Worm (Caenorhabditis elegans) whole organism, L3 larva: ENCODE measurements around the gene F32D8.4.

Experiments
- ceh-28 ChIP-seq: fragments of 150-350 bp; optimal IDR thresholded peaks from 2 replicates; lab custom pipeline; 2014; ENCODE audit warnings: missing biosample characterization, missing genetic modification reagents, missing genetic modification characterization
- ceh-82 ChIP-seq: fragments of 150-350 bp; optimal IDR thresholded peaks from 2 replicates; lab custom pipeline; 2014; ENCODE audit warnings: missing biosample characterization, missing genetic modification characterization
- daf-12 ChIP-seq: fragments of 150-350 bp; optimal IDR thresholded peaks from 2 replicates; lab custom pipeline; 2014; ENCODE audit warnings: missing biosample characterization, missing genetic modification reagents, missing genetic modification characterization
- egl-5 ChIP-seq: fragments of 150-350 bp; optimal IDR thresholded peaks from 2 replicates; lab custom pipeline; 2017; ENCODE audit warnings: missing biosample characterization, missing genetic modification reagents, missing genetic modification characterization, inconsistent platforms
- elt-3 ChIP-seq, 3 experiments: fragments of 150-350 bp in 1 of 3; sonication (generic microtip) in 2 of 3; optimal IDR thresholded peaks; 2 replicates in 2 of 3; 4 replicates in 1 of 3; lab custom pipeline; 2014 to 2017; ENCODE audit warnings: missing biosample characterization in 3 of 3, missing genetic modification characterization in 3 of 3
- fkh-2 ChIP-seq: fragments of 150-350 bp; optimal IDR thresholded peaks from 2 replicates; lab custom pipeline; 2014; ENCODE audit warnings: missing biosample characterization, missing genetic modification reagents, missing genetic modification characterization
- jun-1 ChIP-seq: fragments of 150-350 bp; optimal IDR thresholded peaks from 2 replicates; lab custom pipeline; 2014; ENCODE audit warnings: missing biosample characterization, missing genetic modification reagents, missing genetic modification characterization
- lsy-12 ChIP-seq: sonication (generic microtip); optimal IDR thresholded peaks from 2 replicates; lab custom pipeline; 2016; ENCODE audit warnings: mild to moderate bottlenecking, missing genetic modification characterization, missing compliant biosample characterization
- nfya-1 ChIP-seq: sonication (generic microtip); optimal IDR thresholded peaks from 2 replicates; lab custom pipeline; 2017; ENCODE audit warnings: missing genetic modification characterization, mild to moderate bottlenecking, missing compliant biosample characterization, antibody characterized with exemption, moderate library complexity; ENCODE audit not compliant: insufficient read depth
- nhr-12 ChIP-seq: fragments of 150-350 bp; optimal IDR thresholded peaks from 2 replicates; lab custom pipeline; 2014; ENCODE audit warnings: missing biosample characterization, missing genetic modification characterization
- nhr-237 ChIP-seq: fragments of 150-350 bp; optimal IDR thresholded peaks from 2 replicates; lab custom pipeline; 2014; ENCODE audit warnings: missing biosample characterization, missing genetic modification characterization
- nhr-25 ChIP-seq: sonication (generic microtip); optimal IDR thresholded peaks from 2 replicates; lab custom pipeline; 2017; ENCODE audit warnings: missing biosample characterization, missing genetic modification characterization
- nhr-28 ChIP-seq: fragments of 150-350 bp; optimal IDR thresholded peaks from 2 replicates; lab custom pipeline; 2014; ENCODE audit warnings: missing biosample characterization, missing genetic modification characterization
- nhr-67 ChIP-seq: fragments of 150-350 bp; optimal IDR thresholded peaks from 2 replicates; lab custom pipeline; 2014; ENCODE audit warnings: missing biosample characterization, missing genetic modification characterization
- nhr-77 ChIP-seq: fragments of 150-350 bp; optimal IDR thresholded peaks from 2 replicates; lab custom pipeline; 2014; ENCODE audit warnings: missing biosample characterization, missing genetic modification characterization
- pqm-1 ChIP-seq: fragments of 150-350 bp; optimal IDR thresholded peaks from 2 replicates; lab custom pipeline; 2017; ENCODE audit warnings: missing biosample characterization, missing genetic modification characterization, inconsistent platforms
- ztf-11 ChIP-seq: fragments of 150-350 bp; optimal IDR thresholded peaks from 2 replicates; lab custom pipeline; 2014; ENCODE audit warnings: missing biosample characterization, missing genetic modification characterization

Gene F32D8.4

DNA sequence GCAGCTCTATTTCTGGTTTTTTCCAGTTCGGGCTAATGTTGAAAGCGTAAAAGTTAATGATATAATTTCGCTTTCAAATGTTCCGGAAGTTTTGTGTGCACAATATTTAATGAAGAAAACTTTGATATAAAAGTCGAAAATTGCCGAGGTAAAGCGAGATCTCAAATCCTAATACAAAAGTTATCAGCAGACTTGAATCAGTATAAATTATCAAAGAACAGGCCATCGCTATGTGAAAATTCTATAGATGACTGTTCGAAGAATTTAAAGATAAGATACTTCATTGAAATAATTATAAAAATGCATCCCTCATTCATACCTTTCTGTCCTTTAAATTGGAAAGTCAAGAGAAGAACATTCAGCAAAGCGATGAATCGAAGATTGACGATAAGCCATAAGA is 46.5 kb downstream of the F32D8.4 start, which contains the start of gene C29A12.6:
C29A12.6 (plus strand) TSS at position 301 of the 400 bp plus-strand sequence.
- no peak for TF ChIP-seq nhr-12 (tag; lab: Kevin White, UChicago)
- TF ChIP-seq pqm-1 (tag; lab: Kevin White, UChicago): no peak
- TF ChIP-seq daf-12 (tag; lab: Kevin White, UChicago): no peak
- no peak for TF ChIP-seq fkh-2 (tag; lab: Kevin White, UChicago)
- no peak for TF ChIP-seq nhr-77
- no peak for TF ChIP-seq nhr-28
- no peak for TF ChIP-seq elt-3 (tag; optimal IDR thresholded peaks at IDR 0.05; lab: Kevin White, UChicago)
- TF ChIP-seq jun-1 (tag; lab: Kevin White, UChicago): no peak
- no peak for TF ChIP-seq egl-5
- no peak for TF ChIP-seq lsy-12 (tag; lab: Kevin White, UChicago)
- no peak for TF ChIP-seq ztf-11 (tag; lab: Kevin White, UChicago)
- TF ChIP-seq ceh-82: no peak
- TF ChIP-seq ceh-28 (tag; lab: Kevin White, UChicago): no peak
- no peak for TF ChIP-seq nhr-237 (tag; lab: Kevin White, UChicago)
- no peak for TF ChIP-seq nhr-25 (tag; lab: Kevin White, UChicago)
- TF ChIP-seq nfya-1 (tag; lab: Kevin White, UChicago): no peak
- no peak for TF ChIP-seq nhr-67 (tag; lab: Kevin White, UChicago)
